Fruit fly (Drosophila melanogaster) whole organism, embryonic: Measurements from ENCODE around the gene Gs1l.

Experiments
- B-H2 ChIP-seq: fragments of 200-800 bp; sonication (Bioruptor generic); optimal IDR thresholded peaks from 2 replicates; lab custom pipeline; 2018; ENCODE audit warnings: missing biosample characterization, mild to moderate bottlenecking, missing genetic modification characterization
- Bgb ChIP-seq: fragments of 200-800 bp; sonication (Bioruptor generic); IDR thresholded peaks from 2 replicates; pipeline ENCODE4 v1.3.6; 2022; ENCODE audit warnings: missing biosample characterization, missing genetic modification characterization; ENCODE audit not compliant: partially characterized antibody
- Blimp-1 ChIP-seq: fragments of 200-800 bp; sonication (Bioruptor generic); optimal IDR thresholded peaks from 3 replicates; lab custom pipeline; 2018; ENCODE audit warnings: missing biosample characterization, missing genetic modification characterization, mild to moderate bottlenecking, moderate library complexity, missing genetic modification reagents
- CG11560 ChIP-seq: fragments of 200-800 bp; sonication (Bioruptor generic); IDR thresholded peaks from 3 replicates; pipeline ENCODE4 v1.3.6; 2022; ENCODE audit warnings: missing biosample characterization, missing genetic modification characterization
- CG11696 ChIP-seq: fragments of 200-800 bp; sonication (Bioruptor generic); IDR thresholded peaks from 2 replicates; pipeline ENCODE4 v1.3.6; 2022; ENCODE audit warnings: missing biosample characterization, missing genetic modification characterization
- CG13424 ChIP-seq: fragments of 200-800 bp; sonication (Bioruptor generic); optimal IDR thresholded peaks from 2 replicates; lab custom pipeline; 2019; ENCODE audit warnings: missing biosample characterization, mild to moderate bottlenecking, missing genetic modification characterization, moderate library complexity
- CG14667 ChIP-seq: fragments of 200-800 bp; sonication (Bioruptor generic); IDR thresholded peaks from 2 replicates; pipeline ENCODE4 v1.3.6; 2022; ENCODE audit warnings: missing biosample characterization, missing genetic modification characterization
- CG15269 ChIP-seq: fragments of 200-800 bp; sonication (Bioruptor generic); optimal IDR thresholded peaks from 2 replicates; lab custom pipeline; 2018; ENCODE audit warnings: missing biosample characterization, mild to moderate bottlenecking, missing genetic modification characterization, moderate library complexity
- CG17361 ChIP-seq: fragments of 200-800 bp; sonication (Bioruptor generic); IDR thresholded peaks from 3 replicates; pipeline ENCODE4 v1.3.6; 2022; ENCODE audit warnings: missing biosample characterization, missing genetic modification characterization
- CG17385 ChIP-seq: fragments of 200-800 bp; sonication (Bioruptor generic); optimal IDR thresholded peaks from 3 replicates; lab custom pipeline; 2018; ENCODE audit warnings: missing biosample characterization, mild to moderate bottlenecking, missing genetic modification characterization
- CG18764 ChIP-seq: fragments of 200-800 bp; sonication (Bioruptor generic); optimal IDR thresholded peaks from 3 replicates; lab custom pipeline; 2016; ENCODE audit warnings: missing biosample characterization, missing genetic modification characterization
- CG2889 ChIP-seq: fragments of 200-800 bp; sonication (Bioruptor generic); IDR thresholded peaks from 3 replicates; pipeline ENCODE4 v1.3.6; 2022; ENCODE audit warnings: missing biosample characterization, missing genetic modification characterization
- CG3065 ChIP-seq: fragments of 200-800 bp; sonication (Bioruptor generic); optimal IDR thresholded peaks from 2 replicates; lab custom pipeline; 2016; ENCODE audit warnings: missing biosample characterization, missing genetic modification characterization
- CG4424 ChIP-seq: fragments of 200-800 bp; sonication (Bioruptor generic); optimal IDR thresholded peaks from 3 replicates; lab custom pipeline; 2016; ENCODE audit warnings: missing biosample characterization, missing genetic modification characterization
- CG6654 ChIP-seq: fragments of 200-800 bp; sonication (Bioruptor generic); optimal IDR thresholded peaks from 2 replicates; lab custom pipeline; 2017; ENCODE audit warnings: missing biosample characterization, mild to moderate bottlenecking, missing genetic modification characterization
- CG6683 ChIP-seq: fragments of 200-800 bp; sonication (Bioruptor generic); optimal IDR thresholded peaks from 2 replicates; lab custom pipeline; 2017; ENCODE audit warnings: missing biosample characterization, mild to moderate bottlenecking, missing genetic modification characterization, missing genetic modification reagents
- CG6689 ChIP-seq: fragments of 200-800 bp; sonication (Bioruptor generic); IDR thresholded peaks from 2 replicates; pipeline ENCODE4 v1.3.6; 2022; ENCODE audit warnings: missing biosample characterization, missing genetic modification characterization
- CG6854 ChIP-seq: fragments of 200-800 bp; sonication (Bioruptor generic); optimal IDR thresholded peaks from 3 replicates; lab custom pipeline; 2017; ENCODE audit warnings: missing biosample characterization, mild to moderate bottlenecking, missing genetic modification characterization
- CG7271 ChIP-seq: fragments of 200-800 bp; sonication (Bioruptor generic); optimal IDR thresholded peaks from 2 replicates; lab custom pipeline; 2018; ENCODE audit warnings: missing biosample characterization, mild to moderate bottlenecking, missing genetic modification characterization, moderate library complexity
- CG7357 ChIP-seq: fragments of 200-800 bp; sonication (Bioruptor generic); IDR thresholded peaks from 3 replicates; pipeline ENCODE4 v1.3.6; 2022; ENCODE audit warnings: missing biosample characterization, missing genetic modification characterization
- CG7928 ChIP-seq: fragments of 200-800 bp; sonication (Bioruptor generic); optimal IDR thresholded peaks from 2 replicates; lab custom pipeline; 2017; ENCODE audit warnings: missing biosample characterization, mild to moderate bottlenecking, missing genetic modification characterization
- CG9817 ChIP-seq: fragments of 200-800 bp; sonication (Bioruptor generic); optimal IDR thresholded peaks from 2 replicates; lab custom pipeline; 2018; ENCODE audit warnings: missing biosample characterization, mild to moderate bottlenecking, missing genetic modification characterization, moderate library complexity
- CHES-1-like ChIP-seq: fragments of 200-800 bp; sonication (Bioruptor generic); optimal IDR thresholded peaks from 2 replicates; lab custom pipeline; 2016; ENCODE audit warnings: missing biosample characterization, missing genetic modification characterization
- D19B ChIP-seq: fragments of 200-800 bp; sonication (Bioruptor generic); optimal IDR thresholded peaks from 2 replicates; lab custom pipeline; 2017; ENCODE audit warnings: missing biosample characterization, mild to moderate bottlenecking, missing genetic modification characterization
- Fer2 ChIP-seq: fragments of 200-800 bp; sonication (Bioruptor generic); optimal IDR thresholded peaks from 2 replicates; lab custom pipeline; 2018; ENCODE audit warnings: missing biosample characterization, mild to moderate bottlenecking, missing genetic modification characterization, moderate library complexity
- Gsc ChIP-seq: fragments of 200-800 bp; sonication (Bioruptor generic); IDR thresholded peaks from 2 replicates; pipeline ENCODE4 v1.3.6; 2022; ENCODE audit warnings: missing biosample characterization, missing genetic modification characterization
- HLH54F ChIP-seq: fragments of 200-800 bp; sonication (Bioruptor generic); optimal IDR thresholded peaks from 3 replicates; lab custom pipeline; 2016; ENCODE audit warnings: missing biosample characterization, missing genetic modification characterization
- Hmx ChIP-seq: fragments of 200-800 bp; sonication (Bioruptor generic); optimal IDR thresholded peaks from 2 replicates; lab custom pipeline; 2016; ENCODE audit warnings: missing biosample characterization, missing genetic modification characterization
- MTF-1 ChIP-seq: fragments of 200-800 bp; sonication (Bioruptor generic); optimal IDR thresholded peaks from 2 replicates; lab custom pipeline; 2018; ENCODE audit warnings: missing biosample characterization, mild to moderate bottlenecking, missing genetic modification characterization, borderline replicate concordance
- Mad ChIP-seq: fragments of 200-800 bp; sonication (Bioruptor generic); optimal IDR thresholded peaks from 2 replicates; lab custom pipeline; 2016; ENCODE audit warnings: missing biosample characterization, missing genetic modification characterization
- NC2β ChIP-seq: fragments of 200-800 bp; sonication (Bioruptor generic); optimal IDR thresholded peaks from 2 replicates; lab custom pipeline; 2016; ENCODE audit warnings: missing biosample characterization, missing genetic modification characterization
- Nf-YB ChIP-seq: fragments of 200-800 bp; sonication (Bioruptor generic); optimal IDR thresholded peaks from 3 replicates; lab custom pipeline; 2019; ENCODE audit warnings: missing biosample characterization, mild to moderate bottlenecking, missing genetic modification characterization, moderate library complexity
- Ravus ChIP-seq: fragments of 200-800 bp; sonication (Bioruptor generic); IDR thresholded peaks from 2 replicates; pipeline ENCODE4 v1.3.6; 2022; ENCODE audit warnings: missing biosample characterization, missing genetic modification characterization
- Rfx ChIP-seq: fragments of 200-800 bp; sonication (Bioruptor generic); IDR thresholded peaks from 2 replicates; pipeline ENCODE4 v1.3.6; 2022; ENCODE audit warnings: missing biosample characterization, missing genetic modification characterization
- Ssrp ChIP-seq: fragments of 200-800 bp; sonication (Bioruptor generic); optimal IDR thresholded peaks from 2 replicates; lab custom pipeline; 2018; ENCODE audit warnings: missing biosample characterization, mild to moderate bottlenecking, missing genetic modification characterization, moderate library complexity
- Xrp1 ChIP-seq: fragments of 200-800 bp; sonication (Bioruptor generic); IDR thresholded peaks from 2 replicates; pipeline ENCODE4 v1.3.6; 2022; ENCODE audit warnings: missing biosample characterization, missing genetic modification characterization
- ash1 ChIP-seq: fragments of 200-800 bp; sonication (Bioruptor generic); optimal IDR thresholded peaks from 2 replicates; lab custom pipeline; 2018; ENCODE audit warnings: missing biosample characterization, mild to moderate bottlenecking, missing genetic modification characterization
- ato ChIP-seq: fragments of 200-800 bp; sonication (Bioruptor generic); IDR thresholded peaks from 2 replicates; pipeline ENCODE4 v1.3.6; 2022; ENCODE audit warnings: missing biosample characterization, missing genetic modification characterization; ENCODE audit not compliant: partially characterized antibody
- btn ChIP-seq: fragments of 200-800 bp; sonication (Bioruptor generic); optimal IDR thresholded peaks from 2 replicates; lab custom pipeline; 2016; ENCODE audit warnings: missing biosample characterization, missing genetic modification characterization
- chm ChIP-seq: fragments of 200-800 bp; sonication (Bioruptor generic); IDR thresholded peaks from 2 replicates; pipeline ENCODE4 v1.3.6; 2022; ENCODE audit warnings: missing biosample characterization, missing genetic modification characterization
- fd3F ChIP-seq: fragments of 200-800 bp; sonication (Bioruptor generic); optimal IDR thresholded peaks from 2 replicates; lab custom pipeline; 2018; ENCODE audit warnings: missing biosample characterization, mild to moderate bottlenecking, missing genetic modification characterization, moderate library complexity
- fd96Cb ChIP-seq: fragments of 200-800 bp; sonication (Bioruptor generic); optimal IDR thresholded peaks from 2 replicates; lab custom pipeline; 2018; ENCODE audit warnings: missing biosample characterization, mild to moderate bottlenecking, missing genetic modification characterization, moderate library complexity
- inv ChIP-seq: fragments of 200-800 bp; sonication (Bioruptor generic); IDR thresholded peaks from 2 replicates; pipeline ENCODE4 v1.3.6; 2022; ENCODE audit warnings: missing biosample characterization, missing genetic modification characterization; ENCODE audit not compliant: partially characterized antibody
- oc ChIP-seq: fragments of 200-800 bp; sonication (Bioruptor generic); optimal IDR thresholded peaks from 2 replicates; lab custom pipeline; 2018; ENCODE audit warnings: missing biosample characterization, mild to moderate bottlenecking, missing genetic modification characterization, moderate library complexity
- phol ChIP-seq: fragments of 200-800 bp; sonication (Bioruptor generic); optimal IDR thresholded peaks from 3 replicates; lab custom pipeline; 2018; ENCODE audit warnings: missing biosample characterization, mild to moderate bottlenecking, missing genetic modification characterization, moderate library complexity
- so ChIP-seq: fragments of 200-800 bp; sonication (Bioruptor generic); IDR thresholded peaks from 3 replicates; pipeline ENCODE4 v1.3.6; 2022; ENCODE audit warnings: missing biosample characterization, missing genetic modification characterization
- sqz ChIP-seq: fragments of 200-800 bp; sonication (Bioruptor generic); optimal IDR thresholded peaks from 3 replicates; lab custom pipeline; 2018; ENCODE audit warnings: missing biosample characterization, mild to moderate bottlenecking, missing genetic modification characterization
- tna ChIP-seq: fragments of 200-800 bp; sonication (Bioruptor generic); IDR thresholded peaks from 2 replicates; pipeline ENCODE4 v1.3.6; 2022; ENCODE audit warnings: missing biosample characterization, missing genetic modification characterization; ENCODE audit not compliant: partially characterized antibody
- trem ChIP-seq: fragments of 200-800 bp; optimal IDR thresholded peaks from 3 replicates; lab custom pipeline; 2019; ENCODE audit warnings: missing biosample characterization, mild to moderate bottlenecking, missing genetic modification characterization, moderate library complexity
- trh ChIP-seq: fragments of 200-800 bp; sonication (Bioruptor generic); optimal IDR thresholded peaks from 2 replicates; lab custom pipeline; 2016; ENCODE audit warnings: missing biosample characterization, missing genetic modification characterization
- tup ChIP-seq: fragments of 200-800 bp; sonication (Bioruptor generic); optimal IDR thresholded peaks from 2 replicates; lab custom pipeline; 2016; ENCODE audit warnings: missing biosample characterization, mild to moderate bottlenecking, missing genetic modification characterization, moderate library complexity

Gs1l gene

DNA sequence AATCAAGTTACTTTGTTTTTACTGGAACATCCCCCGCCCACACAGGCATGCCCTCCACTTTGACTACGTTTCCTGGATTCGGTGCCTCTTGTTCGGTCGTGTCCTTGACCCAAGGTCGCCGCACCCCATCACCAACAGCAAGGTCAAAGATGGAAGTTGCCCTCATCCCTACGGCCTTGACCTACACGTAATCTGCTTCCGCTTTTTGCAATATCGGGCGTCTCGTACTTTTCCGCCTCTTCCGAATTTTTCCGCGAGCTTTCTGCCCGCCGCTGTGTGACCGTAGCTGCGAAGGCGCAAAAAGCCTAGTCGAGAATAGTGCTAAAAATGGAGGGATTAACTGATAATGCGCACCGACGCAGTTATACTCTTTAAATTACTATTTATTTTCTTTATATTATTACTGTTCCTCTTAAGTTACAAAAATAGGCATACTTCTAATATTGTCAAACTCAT lies at the start of gene Gs1l (continued):
- TF ChIP-seq Ssrp (peak; percentile 42), CG13424 (tag; lab: Kevin White, UChicago) (peak; percentile 21), Bgb (GFP tag; lab: Robert Waterston, UW) (no peak), D19B (GFP tag; lab: Kevin White, UChicago) (no peak), CG11696 (GFP tag; lab: Robert Waterston, UW) (0 out of 2 replicates have a peak, but pooled peaks have one; percentile 8), CG6654 (GFP tag; lab: Kevin White, UChicago) (no peak), trh (GFP tag; lab: Kevin White, UChicago) (no peak), oc (tag; lab: Kevin White, UChicago) (no peak), fd96Cb (no peak), CG15269 (tag; lab: Kevin White, UChicago) (peak; percentile 49), ash1 (GFP tag; lab: Kevin White, UChicago) (no peak), MTF-1 (GFP tag; lab: Kevin White, UChicago) (no peak), phol (peak; percentile 11), CG6689 (GFP tag; lab: Robert Waterston, UW) (no peak), Xrp1 (GFP tag; lab: Robert Waterston, UW) (peak; percentile 33; the same call in 1 of the 2 replicates), chm (GFP tag; lab: Robert Waterston, UW) (peak; percentile 7; the same call in 1 of the 2 replicates), Gsc (GFP tag; lab: Robert Waterston, UW) (no peak), B-H2 (peak; percentile 66), HLH54F (GFP tag; lab: Kevin White, UChicago) (no peak), tup (no peak), CG7271 (tag; lab: Kevin White, UChicago) (no peak), inv (GFP tag; lab: Robert Waterston, UW) (no peak), CG6854 (GFP tag; lab: Kevin White, UChicago) (peak; percentile 18), NC2β (GFP tag; lab: Kevin White, UChicago) (no peak), CG18764 (GFP tag; lab: Kevin White, UChicago) (no peak), CG7928 (GFP tag; lab: Kevin White, UChicago) (no peak), CG6683 (no peak), CG17385 (GFP tag; lab: Kevin White, UChicago) (no peak), CG4424 (GFP tag; lab: Kevin White, UChicago) (no peak), Rfx (GFP tag; lab: Robert Waterston, UW) (peak; percentile 71), CG9817 (no peak), CG11560 (tag; lab: Robert Waterston, UW) (no peak), trem (no peak), tna (GFP tag; lab: Robert Waterston, UW) (no peak), Blimp-1 (GFP tag; lab: Kevin White, UChicago) (peak; percentile 22), CHES-1-like (GFP tag; lab: Kevin White, UChicago) (no peak), fd3F (GFP tag; lab: Kevin White, UChicago) (no peak), btn (GFP tag; lab: Kevin White, UChicago) (no peak), CG2889 (GFP tag; lab: Robert Waterston, UW) (no peak), Nf-YB (no peak), Ravus (GFP tag; lab: Robert Waterston, UW) (no peak), Fer2 (tag; lab: Kevin White, UChicago) (no peak), ato (no peak), CG7357 (no peak), CG17361 (GFP tag; lab: Robert Waterston, UW) (0 out of 3 replicates have a peak, but pooled peaks have one; percentile 15), CG3065 (GFP tag; lab: Kevin White, UChicago) (no peak), Mad (GFP tag; lab: Kevin White, UChicago) (no peak), so (no peak), CG14667 (GFP tag; lab: Robert Waterston, UW) (no peak), Hmx (GFP tag; lab: Kevin White, UChicago) (no peak), sqz (GFP tag; lab: Kevin White, UChicago) (no peak)
